Fruit fly (Drosophila melanogaster): ENCODE measurements around the gene Hacd1.

Gene Hacd1

dm6 chr2L:12010100-12010876 lies 8.2 kb upstream of the Hacd1 start (continued):
- TF ChIP-seq CG16779 (tag; optimal IDR thresholded peaks at IDR 0.05) (peak; percentile 16), CG8632 (GFP tag; optimal IDR thresholded peaks at IDR 0.05) (no peak), achi (GFP tag; optimal IDR thresholded peaks at IDR 0.05) (no peak), CG11294 (GFP tag; IDR thresholded peaks at IDR 0.05) (no peak), eg (GFP tag; IDR thresholded peaks at IDR 0.05) (no peak), CG11762 (GFP tag; optimal IDR thresholded peaks at IDR 0.05; ENCODE audit: insufficient read depth) (no peak), Eip78C (GFP tag) (peak; percentile 68), CG9139 (GFP tag; optimal IDR thresholded peaks at IDR 0.05) (peak; percentile 31)

- TF ChIP-seq CG1621 (tag; optimal IDR thresholded peaks at IDR 0.05) (no peak), Sox102F (GFP tag; optimal IDR thresholded peaks at IDR 0.05) (no peak), esn (GFP tag; optimal IDR thresholded peaks at IDR 0.05) (no peak), Lpt (GFP tag; optimal IDR thresholded peaks at IDR 0.05) (no peak), lz (GFP tag; optimal IDR thresholded peaks at IDR 0.05) (no peak), CG15336 (GFP tag; IDR thresholded peaks at IDR 0.05) (no peak), svp (GFP tag) (no peak)
These were observed 5.8 kb upstream of the Hacd1 start, which contains the start of gene Rh5 for dm6 chr2L:12007853-12008252. TSS of gene Rh5 (plus strand) at chr2L:12008153.

dm6 chr2L:12007331-12007791 lies 5.3 kb upstream of the Hacd1 start:
- TF ChIP-seq dsx (GFP tag; optimal IDR thresholded peaks at IDR 0.05; ENCODE audit: poor library complexity, severe bottlenecking) (peak; percentile 100), salr (GFP tag; optimal IDR thresholded peaks at IDR 0.05) (peak; percentile 34 to 37), Gug (GFP tag; IDR thresholded peaks at IDR 0.05) (no peak), svp (GFP tag) (peak; percentile 99), CG8632 (GFP tag; optimal IDR thresholded peaks at IDR 0.05) (peak; percentile 7), CG1621 (tag; optimal IDR thresholded peaks at IDR 0.05) (peak; percentile 80), CG34406 (GFP tag; optimal IDR thresholded peaks at IDR 0.05) (peak; percentile 31), CG9139 (GFP tag; optimal IDR thresholded peaks at IDR 0.05) (peak; percentile 70), eg (GFP tag; IDR thresholded peaks at IDR 0.05) (no peak), Sox102F (GFP tag; optimal IDR thresholded peaks at IDR 0.05) (peak; percentile 68), Eip75B (GFP tag; optimal IDR thresholded peaks at IDR 0.05) (peak; percentile 74), CG8319 (GFP tag; optimal IDR thresholded peaks at IDR 0.05) (peak; percentile 60), vri (GFP tag; optimal IDR thresholded peaks at IDR 0.05) (no peak), spab (GFP tag; optimal IDR thresholded peaks at IDR 0.05) (peak; percentile 73), Eip78C (GFP tag) (peak; percentile 91), CG6276 (GFP tag; optimal IDR thresholded peaks at IDR 0.05) (peak; percentile 78), CG6792 (GFP tag; optimal IDR thresholded peaks at IDR 0.05) (peak; percentile 7), dac (GFP tag; optimal IDR thresholded peaks at IDR 0.05) (peak; percentile 42), CG6808 (GFP tag; optimal IDR thresholded peaks at IDR 0.05) (peak; percentile 82), CG16779 (tag; optimal IDR thresholded peaks at IDR 0.05) (peak; percentile 54), Ets96B (tag; optimal IDR thresholded peaks at IDR 0.05) (peak; percentile 61), CG6854 (GFP tag; optimal IDR thresholded peaks at IDR 0.05) (peak; percentile 90), Hr38 (GFP tag; optimal IDR thresholded peaks at IDR 0.05) (no peak), CG32006 (GFP tag; optimal IDR thresholded peaks at IDR 0.05) (peak; percentile 68), CG31627 (GFP tag; optimal IDR thresholded peaks at IDR 0.05) (peak; percentile 23), net (GFP tag; optimal IDR thresholded peaks at IDR 0.05) (peak; percentile 75), ss (GFP tag; optimal IDR thresholded peaks at IDR 0.05) (peak; percentile 86), Sox15 (GFP tag; optimal IDR thresholded peaks at IDR 0.05) (no peak), CG3919 (GFP tag; optimal IDR thresholded peaks at IDR 0.05) (peak; percentile 66), fkh (GFP tag; optimal IDR thresholded peaks at IDR 0.05) (peak; percentile 80), Hr39 (GFP tag; optimal IDR thresholded peaks at IDR 0.05) (no peak), fd85E (GFP tag; optimal IDR thresholded peaks at IDR 0.05) (peak; percentile 78), CG6163 (GFP tag; IDR thresholded peaks at IDR 0.05) (no peak), CG11902 (GFP tag; optimal IDR thresholded peaks at IDR 0.05) (no peak), esn (GFP tag; optimal IDR thresholded peaks at IDR 0.05) (peak; percentile 53), Lpt (GFP tag; optimal IDR thresholded peaks at IDR 0.05) (peak; percentile 91), cyc (GFP tag; optimal IDR thresholded peaks at IDR 0.05) (peak; percentile 35), CG11294 (GFP tag; IDR thresholded peaks at IDR 0.05) (no peak), acj6 (GFP tag; optimal IDR thresholded peaks at IDR 0.05) (peak; percentile 17), Smox (GFP tag; optimal IDR thresholded peaks at IDR 0.05) (peak; percentile 66), pdm3 (GFP tag; optimal IDR thresholded peaks at IDR 0.05) (peak; percentile 67)

Data from whole organism, prepupa.